Worm (Caenorhabditis elegans) whole organism, late embryonic: ENCODE results near the gene col-167.

ENCODE experiments used
- ceh-19 ChIP-seq: fragments of 200-800 bp; sonication (Bioruptor generic); optimal IDR thresholded peaks from 2 replicates; lab custom pipeline; 2018; ENCODE audit warnings: mild to moderate bottlenecking, missing genetic modification characterization, missing compliant biosample characterization
- unc-86 ChIP-seq: sonication (generic microtip); optimal IDR thresholded peaks from 2 replicates; lab custom pipeline; 2016; ENCODE audit warnings: missing genetic modification characterization, missing compliant biosample characterization

DNA sequence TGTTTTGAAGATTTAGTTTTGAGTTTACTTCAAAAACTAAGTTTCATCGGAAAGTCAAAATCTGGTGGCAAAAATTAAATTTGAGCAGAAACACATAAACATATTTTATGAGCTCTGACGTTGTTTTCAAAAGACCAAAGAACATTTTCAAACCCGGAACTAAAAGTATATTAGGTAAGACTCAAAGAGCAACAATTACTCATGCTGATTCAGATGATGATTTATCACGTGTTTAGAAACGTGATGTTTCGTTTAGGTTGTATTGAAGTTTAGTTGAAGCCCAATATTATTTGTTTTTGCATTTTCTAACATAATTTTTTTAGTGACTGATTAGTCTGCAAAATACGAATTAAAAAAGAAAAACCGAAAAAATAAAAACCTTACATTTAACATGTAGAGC, 30.5 kb downstream of the col-167 start:
- TF ChIP-seq ceh-19 (no peak), unc-86 (tag; lab: Kevin White, UChicago) (no peak)
